Fruit fly (Drosophila melanogaster): ENCODE data around the gene CG4884.
A peak's percentile ranks its signal among the peaks of the same experiment; 100 is the strongest.

Gene CG4884

DNA sequence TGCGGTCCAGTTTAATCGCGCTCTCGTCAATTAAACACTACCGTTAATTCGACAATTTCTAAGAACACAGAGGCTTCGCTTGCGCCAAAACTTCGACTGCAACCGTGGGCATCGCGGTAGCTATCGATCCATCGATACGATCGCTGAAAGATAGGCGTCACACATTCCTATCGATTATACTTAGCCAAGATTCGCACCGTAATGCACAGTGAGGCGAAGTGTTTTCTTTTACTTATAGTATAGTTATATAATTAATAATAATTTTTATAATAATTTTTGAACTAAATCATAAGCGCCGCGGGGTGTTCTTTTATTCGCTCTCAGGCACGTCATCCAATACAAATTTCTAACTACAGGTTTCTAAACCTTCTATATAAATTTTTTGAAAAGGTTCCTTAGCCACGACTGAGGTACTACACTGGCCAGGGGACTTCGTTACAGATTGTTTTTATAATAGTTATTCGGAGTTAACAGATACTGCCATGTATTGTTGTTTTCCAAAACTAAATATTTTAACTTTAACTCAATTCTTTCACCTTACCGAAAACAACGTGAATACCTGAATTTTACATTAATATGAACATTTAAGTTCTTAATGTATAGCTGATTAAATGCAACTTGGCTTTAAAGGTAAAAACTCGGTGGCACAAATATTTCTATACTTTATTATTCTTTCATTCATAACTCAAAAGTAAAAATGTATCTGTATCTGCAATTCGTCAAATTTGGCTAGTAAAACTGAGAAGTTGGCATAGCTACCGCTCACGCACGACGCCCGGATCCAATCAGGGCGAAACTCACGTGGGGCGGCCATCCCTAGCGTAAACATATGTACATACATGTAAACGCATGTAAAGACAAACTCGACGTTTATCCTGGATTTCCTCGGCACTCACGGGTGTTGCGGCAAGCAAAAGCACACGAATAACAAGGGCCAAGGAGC lies 21.0 kb downstream of the CG4884 start, which contains the start of the genes NSD and BOD1 (continued):
- TF ChIP-seq hbn (GFP tag; IDR thresholded peaks at IDR 0.05; ENCODE audit: partially characterized antibody) (peak; percentile 86), CG7556 (GFP tag; optimal IDR thresholded peaks at IDR 0.05) (peak; percentile 39), CG10543 (GFP tag; optimal IDR thresholded peaks at IDR 0.05) (peak; percentile 5), lmd (GFP tag; IDR thresholded peaks at IDR 0.05) (peak; percentile 64), CG1792 (GFP tag; optimal IDR thresholded peaks at IDR 0.05) (no peak), CG5953 (GFP tag; IDR thresholded peaks at IDR 0.05) (peak; percentile 34; the same call in 1 of the 2 replicates), HHEX (GFP tag; optimal IDR thresholded peaks at IDR 0.05) (peak; percentile 28), CG7928 (GFP tag; optimal IDR thresholded peaks at IDR 0.05) (peak; percentile 1), dmrt99B (tag; optimal IDR thresholded peaks at IDR 0.05) (no peak), HmgD (GFP tag; optimal IDR thresholded peaks at IDR 0.05) (peak; percentile 19), gsb (GFP tag; IDR thresholded peaks at IDR 0.05) (no peak), pzg (GFP tag; optimal IDR thresholded peaks at IDR 0.05) (peak; percentile 77), h (optimal IDR thresholded peaks at IDR 0.05) (no peak), hth (optimal IDR thresholded peaks at IDR 0.05) (no peak), CG10654 (GFP tag; optimal IDR thresholded peaks at IDR 0.05) (peak; percentile 48), Mad (GFP tag; optimal IDR thresholded peaks at IDR 0.05) (no peak), CG11456 (GFP tag; IDR thresholded peaks at IDR 0.05) (peak; percentile 86), stc (GFP tag; IDR thresholded peaks at IDR 0.05) (no peak), CG14050 (GFP tag; IDR thresholded peaks at IDR 0.05) (peak; percentile 43; the same call in 2 of the 3 replicates), sima (GFP tag; optimal IDR thresholded peaks at IDR 0.05) (no peak), Dref (GFP tag; IDR thresholded peaks at IDR 0.05) (peak; percentile 100), CG12659 (GFP tag; optimal IDR thresholded peaks at IDR 0.05) (peak; percentile 47), CG31224 (GFP tag; IDR thresholded peaks at IDR 0.05) (peak; percentile 59), CG6654 (GFP tag; optimal IDR thresholded peaks at IDR 0.05) (no peak), CG2202 (tag; optimal IDR thresholded peaks at IDR 0.05) (no peak), Optix (GFP tag; IDR thresholded peaks at IDR 0.05) (peak; percentile 55; the same call in 1 of the 3 replicates), cas (GFP tag; IDR thresholded peaks at IDR 0.05) (peak; percentile 57; the same call in 1 of the 2 replicates), CG7372 (GFP tag; IDR thresholded peaks at IDR 0.05) (peak; percentile 53; the same call in 1 of the 2 replicates), D (optimal IDR thresholded peaks at IDR 0.05) (no peak), D (GFP tag; optimal IDR thresholded peaks at IDR 0.05) (no peak), sqz (GFP tag; optimal IDR thresholded peaks at IDR 0.05) (no peak), NK7.1 (GFP tag; optimal IDR thresholded peaks at IDR 0.05) (no peak), tx (GFP tag; optimal IDR thresholded peaks at IDR 0.05) (no peak), CG34224 (GFP tag; IDR thresholded peaks at IDR 0.05; ENCODE audit: partially characterized antibody) (peak; percentile 81), Side (GFP tag; optimal IDR thresholded peaks at IDR 0.05) (no peak), oc (tag; optimal IDR thresholded peaks at IDR 0.05) (no peak), fu2 (GFP tag; optimal IDR thresholded peaks at IDR 0.05) (no peak), MBD-R2 (GFP tag; IDR thresholded peaks at IDR 0.05) (peak; percentile 88), Deaf1 (tag; optimal IDR thresholded peaks at IDR 0.05) (peak; percentile 0), CG4282 (GFP tag; optimal IDR thresholded peaks at IDR 0.05) (peak; percentile 50), bsh (GFP tag; optimal IDR thresholded peaks at IDR 0.05) (peak in 1 of 2 experiments; percentile 51), esg (GFP tag; conservative IDR thresholded peaks at IDR 0.05) (peak; percentile 54), fd102C (GFP tag; optimal IDR thresholded peaks at IDR 0.05) (no peak), prd (optimal IDR thresholded peaks at IDR 0.05) (no peak), prd (GFP tag; IDR thresholded peaks at IDR 0.05) (peak; percentile 78), zfh1 (GFP tag; IDR thresholded peaks at IDR 0.05) (peak; percentile 70; the same call in 1 of the 3 replicates), CG31441 (GFP tag; IDR thresholded peaks at IDR 0.05) (no peak; the same call in 1 of the 2 replicates), Vsx1 (GFP tag; optimal IDR thresholded peaks at IDR 0.05) (no peak), CG6254 (GFP tag; optimal IDR thresholded peaks at IDR 0.05) (no peak), CrebB (tag; optimal IDR thresholded peaks at IDR 0.05) (no peak)
